Fruit fly (Drosophila melanogaster): ENCODE measurements around the gene dj.

The dj gene

dm6 chr3R:7086377-7087200 lies 27.5 kb downstream of the dj start, which contains the start of gene alphaTub84B (continued):
- TF ChIP-seq E2f1 (GFP tag; IDR thresholded peaks at IDR 0.05) = peak; percentile 38; the same call in 1 of the 2 replicates
- TF ChIP-seq stc (GFP tag; IDR thresholded peaks at IDR 0.05) = peak; percentile 64; the same call in 1 of the 2 replicates
- peak; percentile 74; the same call in 1 of the 2 replicates for TF ChIP-seq bowl (GFP tag; IDR thresholded peaks at IDR 0.05)
- TF ChIP-seq knrl (GFP tag; IDR thresholded peaks at IDR 0.05; ENCODE audit: partially characterized antibody) = peak; percentile 35; the same call in 1 of the 3 replicates
- TF ChIP-seq CG10979 (tag; optimal IDR thresholded peaks at IDR 0.05) = peak; percentile 23
- peak; percentile 64 for TF ChIP-seq trem (tag; optimal IDR thresholded peaks at IDR 0.05)
- peak; percentile 56 for TF ChIP-seq CG2712 (tag; optimal IDR thresholded peaks at IDR 0.05)
- TF ChIP-seq CG8290 (GFP tag; optimal IDR thresholded peaks at IDR 0.05) = peak; percentile 46
- TF ChIP-seq CG8290 (tag; optimal IDR thresholded peaks at IDR 0.05) = peak; percentile 59 to 93
- peak; percentile 76 for TF ChIP-seq p53 (GFP tag; optimal IDR thresholded peaks at IDR 0.05)
- TF ChIP-seq psq (GFP tag; optimal IDR thresholded peaks at IDR 0.05) = peak; percentile 30
- peak; percentile 93 for TF ChIP-seq pita (GFP tag; optimal IDR thresholded peaks at IDR 0.05)
- TF ChIP-seq Mrtf (GFP tag; IDR thresholded peaks at IDR 0.05) = 0 out of 3 replicates have a peak, but pooled peaks have one; percentile 26
- TF ChIP-seq so (GFP tag; IDR thresholded peaks at IDR 0.05) = peak; percentile 71; the same call in 2 of the 3 replicates
- TF ChIP-seq Taf1 (GFP tag; IDR thresholded peaks at IDR 0.05) = no peak
- TF ChIP-seq CG4328 (GFP tag; optimal IDR thresholded peaks at IDR 0.05) = peak; percentile 61
- peak; percentile 58 for TF ChIP-seq PHDP (tag; optimal IDR thresholded peaks at IDR 0.05)
- peak; percentile 57 for TF ChIP-seq pfk (GFP tag; optimal IDR thresholded peaks at IDR 0.05)
- peak; percentile 40; the same call in 1 of the 3 replicates for TF ChIP-seq zen2 (GFP tag; IDR thresholded peaks at IDR 0.05; ENCODE audit: partially characterized antibody)
- TF ChIP-seq CG32532 (GFP tag; IDR thresholded peaks at IDR 0.05) = peak; percentile 51
- TF ChIP-seq Meics (GFP tag; optimal IDR thresholded peaks at IDR 0.05) = peak; percentile 55
- TF ChIP-seq Camta (GFP tag; optimal IDR thresholded peaks at IDR 0.05) = peak; percentile 69
- peak; percentile 63 for TF ChIP-seq tup (GFP tag; optimal IDR thresholded peaks at IDR 0.05)
- peak; percentile 31 for TF ChIP-seq gsb-n (tag; optimal IDR thresholded peaks at IDR 0.05)
- TF ChIP-seq klu (GFP tag; IDR thresholded peaks at IDR 0.05) = no peak
- TF ChIP-seq NC2α (GFP tag; optimal IDR thresholded peaks at IDR 0.05) = peak; percentile 87
- TF ChIP-seq vnd (GFP tag; IDR thresholded peaks at IDR 0.05; ENCODE audit: partially characterized antibody) = no peak
- peak; percentile 76 for TF ChIP-seq ato (GFP tag; IDR thresholded peaks at IDR 0.05; ENCODE audit: partially characterized antibody)
- peak; percentile 82 for TF ChIP-seq sob (GFP tag; IDR thresholded peaks at IDR 0.05)
- no peak for TF ChIP-seq Dip2 (GFP tag; IDR thresholded peaks at IDR 0.05)
- TF ChIP-seq eve (GFP tag; optimal IDR thresholded peaks at IDR 0.05) = no peak
- peak; percentile 84 for TF ChIP-seq CG17912 (GFP tag; optimal IDR thresholded peaks at IDR 0.05)
- peak; percentile 48 for TF ChIP-seq bab2 (GFP tag; optimal IDR thresholded peaks at IDR 0.05)
- peak; percentile 85; the same call in 2 of the 3 replicates for TF ChIP-seq CG2199 (GFP tag; IDR thresholded peaks at IDR 0.05)
- TF ChIP-seq CG10274 (GFP tag; optimal IDR thresholded peaks at IDR 0.05) = peak; percentile 5
- peak; percentile 52 for TF ChIP-seq hkb (optimal IDR thresholded peaks at IDR 0.05)
- TF ChIP-seq hkb (GFP tag; IDR thresholded peaks at IDR 0.05) = peak; percentile 82
- peak; percentile 95 for TF ChIP-seq lilli (GFP tag; optimal IDR thresholded peaks at IDR 0.05)
- TF ChIP-seq ara (GFP tag; IDR thresholded peaks at IDR 0.05) = peak; percentile 55; the same call in 1 of the 2 replicates
- TF ChIP-seq ssp (GFP tag; IDR thresholded peaks at IDR 0.05) = peak; percentile 46; the same call in 1 of the 2 replicates
- TF ChIP-seq Mad (GFP tag; optimal IDR thresholded peaks at IDR 0.05) = peak; percentile 66
- peak; percentile 72 for TF ChIP-seq CG8089 (GFP tag; optimal IDR thresholded peaks at IDR 0.05)
- TF ChIP-seq CG13424 (tag; optimal IDR thresholded peaks at IDR 0.05) = no peak
- peak; percentile 63 for TF ChIP-seq Tbp (GFP tag; optimal IDR thresholded peaks at IDR 0.05)
- TF ChIP-seq CG1024 (GFP tag; IDR thresholded peaks at IDR 0.05) = no peak; the same call in 1 of the 2 replicates
- TF ChIP-seq z (GFP tag; IDR thresholded peaks at IDR 0.05) = no peak
- peak; percentile 34 for TF ChIP-seq CG1529 (GFP tag; optimal IDR thresholded peaks at IDR 0.05)
- TF ChIP-seq CoRest (tag; optimal IDR thresholded peaks at IDR 0.05) = peak; percentile 23
- peak; percentile 59; the same call in 1 of the 3 replicates for TF ChIP-seq gce (GFP tag; IDR thresholded peaks at IDR 0.05)
- peak; percentile 63 for TF ChIP-seq Atf6 (GFP tag; IDR thresholded peaks at IDR 0.05)
